Fruit fly (Drosophila melanogaster) whole organism, embryonic: Measurements from ENCODE around the gene Hrs.

Source experiments
- Bdp1 ChIP-seq: fragments of 200-800 bp; sonication (Bioruptor generic); optimal IDR thresholded peaks from 3 replicates; lab custom pipeline; 2016; ENCODE audit warnings: missing biosample characterization, missing genetic modification characterization
- CG14441 ChIP-seq: fragments of 200-800 bp; sonication (Bioruptor generic); IDR thresholded peaks from 2 replicates; pipeline ENCODE4 v1.3.6; 2022; ENCODE audit warnings: missing biosample characterization, missing genetic modification characterization
- CG31224 ChIP-seq: fragments of 200-800 bp; sonication (Bioruptor generic); IDR thresholded peaks from 2 replicates; pipeline ENCODE4 v1.3.6; 2022; ENCODE audit warnings: missing biosample characterization, missing genetic modification characterization
- CG5180 ChIP-seq: fragments of 200-800 bp; sonication (Bioruptor generic); optimal IDR thresholded peaks from 3 replicates; lab custom pipeline; 2017; ENCODE audit warnings: missing biosample characterization, missing genetic modification characterization, mild to moderate bottlenecking, moderate library complexity, missing genetic modification reagents
- CG6791 ChIP-seq: fragments of 200-800 bp; sonication (Bioruptor generic); IDR thresholded peaks from 3 replicates; pipeline ENCODE4 v1.3.6; 2022; ENCODE audit warnings: missing biosample characterization, missing genetic modification characterization; ENCODE audit not compliant: partially characterized antibody
- CG6854 ChIP-seq: fragments of 200-800 bp; sonication (Bioruptor generic); optimal IDR thresholded peaks from 3 replicates; lab custom pipeline; 2017; ENCODE audit warnings: missing biosample characterization, mild to moderate bottlenecking, missing genetic modification characterization
- Dip3 ChIP-seq: fragments of 200-800 bp; sonication (Bioruptor generic); optimal IDR thresholded peaks from 3 replicates; lab custom pipeline; 2016; ENCODE audit warnings: missing biosample characterization, missing genetic modification characterization
- HLH4C ChIP-seq: fragments of 200-800 bp; sonication (Bioruptor generic); IDR thresholded peaks from 3 replicates; pipeline ENCODE4 v1.3.6; 2022; ENCODE audit warnings: missing biosample characterization, missing genetic modification characterization; ENCODE audit not compliant: partially characterized antibody
- chif ChIP-seq, 2 experiments: fragments of 200-800 bp; sonication (Bioruptor generic); optimal IDR thresholded peaks; 3 replicates each; lab custom pipeline; 2016; ENCODE audit warnings: missing biosample characterization in 2 of 2, missing genetic modification characterization in 2 of 2
- chm ChIP-seq: fragments of 200-800 bp; sonication (Bioruptor generic); IDR thresholded peaks from 2 replicates; pipeline ENCODE4 v1.3.6; 2022; ENCODE audit warnings: missing biosample characterization, missing genetic modification characterization
- nerfin-2 ChIP-seq: fragments of 200-800 bp; sonication (Bioruptor generic); IDR thresholded peaks from 2 replicates; pipeline ENCODE4 v1.3.6; 2022; ENCODE audit warnings: missing biosample characterization, missing genetic modification characterization; ENCODE audit not compliant: partially characterized antibody
- vnd ChIP-seq: fragments of 200-800 bp; sonication (Bioruptor generic); IDR thresholded peaks from 3 replicates; pipeline ENCODE4 v1.3.6; 2022; ENCODE audit warnings: missing biosample characterization, missing genetic modification characterization; ENCODE audit not compliant: partially characterized antibody

- TF ChIP-seq CG14441 (GFP tag; lab: Robert Waterston, UW) = no peak
- TF ChIP-seq CG31224 = no peak
- no peak for TF ChIP-seq CG6854
- TF ChIP-seq nerfin-2 = no peak
- no peak for TF ChIP-seq vnd (GFP tag; lab: Robert Waterston, UW)
- no peak for TF ChIP-seq Bdp1
- no peak for TF ChIP-seq chif (GFP tag; optimal IDR thresholded peaks at IDR 0.05; lab: Kevin White, UChicago)
- TF ChIP-seq HLH4C (GFP tag; lab: Robert Waterston, UW) = no peak
- TF ChIP-seq CG6791 (GFP tag; lab: Robert Waterston, UW) = no peak
- no peak for TF ChIP-seq chm
- no peak for TF ChIP-seq CG5180 (GFP tag; lab: Kevin White, UChicago)
- TF ChIP-seq Dip3 (GFP tag; lab: Kevin White, UChicago) = no peak
Observed at dm6 chr2L:2730756-2731155, 9.0 kb upstream of the Hrs start.
